Worm (Caenorhabditis elegans): ENCODE measurements around the gene F46B6.10.

The F46B6.10 gene

ce11 chrV:9801965-9802364, at the start of gene F46B6.10:
Gene F46B6.10, minus strand, starts transcription at chrV:9802065.
- TF ChIP-seq skn-1 (tag; optimal IDR thresholded peaks at IDR 0.05) (no peak), fos-1 (tag; optimal IDR thresholded peaks at IDR 0.05) (no peak), ceh-82 (tag; optimal IDR thresholded peaks at IDR 0.05) (no peak), fkh-10 (GFP tag; optimal IDR thresholded peaks at IDR 0.05) (no peak), nhr-76 (tag; optimal IDR thresholded peaks at IDR 0.05) (no peak), ztf-4 (tag; optimal IDR thresholded peaks at IDR 0.05) (no peak), lin-39 (tag; optimal IDR thresholded peaks at IDR 0.05) (no peak), ZK546.5 (tag; optimal IDR thresholded peaks at IDR 0.05) (no peak), snpc-4 (tag; optimal IDR thresholded peaks at IDR 0.05) (no peak), nhr-28 (tag; optimal IDR thresholded peaks at IDR 0.05) (no peak)

ce11 chrV:9848576-9848975, 46.7 kb upstream of the F46B6.10 start:
- TF ChIP-seq lsy-12 (tag; optimal IDR thresholded peaks at IDR 0.05) (no peak), mdl-1 (tag; optimal IDR thresholded peaks at IDR 0.05) (no peak), fkh-10 (GFP tag; optimal IDR thresholded peaks at IDR 0.05) (no peak), ceh-9 (tag; optimal IDR thresholded peaks at IDR 0.05) (no peak), jun-1 (tag; optimal IDR thresholded peaks at IDR 0.05) (no peak), unc-62 (GFP tag; optimal IDR thresholded peaks at IDR 0.05) (no peak), nhr-76 (tag; optimal IDR thresholded peaks at IDR 0.05) (no peak), ceh-82 (tag; optimal IDR thresholded peaks at IDR 0.05) (no peak)

DNA sequence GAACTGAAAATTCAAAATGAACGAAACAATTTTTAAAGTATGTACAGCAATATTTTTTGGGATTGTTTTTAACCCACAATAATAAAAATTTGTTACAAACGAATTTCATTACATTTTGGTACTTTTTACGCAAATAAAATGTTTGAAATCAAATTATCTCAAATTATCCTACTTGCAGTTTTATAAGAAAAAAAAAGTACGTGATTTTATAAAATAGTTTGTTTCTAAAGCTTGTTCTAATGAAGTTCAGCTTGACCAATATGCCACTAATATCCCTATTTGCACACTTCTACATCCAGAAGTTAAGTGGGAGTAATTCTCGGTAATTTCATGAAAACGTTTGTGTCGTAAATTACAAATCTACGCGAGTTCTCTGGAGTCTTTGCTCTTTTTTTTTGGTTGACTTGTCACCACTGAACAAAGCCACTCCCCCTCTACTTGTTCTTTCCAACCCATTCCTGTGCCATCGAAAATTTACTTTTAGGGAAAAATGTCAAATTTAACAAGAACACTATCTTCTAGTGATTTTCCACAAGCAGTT, 41.6 kb upstream of the F46B6.10 start, which contains the start of gene sru-8:
Gene sru-8, plus strand, starts transcription at position 491 of the 541 bp plus-strand sequence.
- TF ChIP-seq unc-62 (GFP tag; optimal IDR thresholded peaks at IDR 0.05), result no peak
- no peak for TF ChIP-seq zag-1 (tag; optimal IDR thresholded peaks at IDR 0.05)
- no peak for TF ChIP-seq ceh-9 (tag; optimal IDR thresholded peaks at IDR 0.05)
- no peak for TF ChIP-seq nhr-28 (tag; optimal IDR thresholded peaks at IDR 0.05)
- TF ChIP-seq nhr-67 (tag; optimal IDR thresholded peaks at IDR 0.05), result no peak
- TF ChIP-seq daf-12 (tag; optimal IDR thresholded peaks at IDR 0.05), result no peak
- TF ChIP-seq ama-1 (optimal IDR thresholded peaks at IDR 0.05), result no peak
- TF ChIP-seq eor-1 (tag; optimal IDR thresholded peaks at IDR 0.05), result no peak
- no peak for TF ChIP-seq pha-4 (tag; optimal IDR thresholded peaks at IDR 0.05)
- TF ChIP-seq R02D3.7 (tag; optimal IDR thresholded peaks at IDR 0.05), result no peak
- TF ChIP-seq sea-2 (GFP tag; optimal IDR thresholded peaks at IDR 0.05), result no peak
- TF ChIP-seq ceh-16 (tag; optimal IDR thresholded peaks at IDR 0.05), result no peak
- TF ChIP-seq unc-39 (tag; optimal IDR thresholded peaks at IDR 0.05), result no peak
- TF ChIP-seq fkh-2 (tag; optimal IDR thresholded peaks at IDR 0.05), result no peak
- TF ChIP-seq elt-3 (tag; optimal IDR thresholded peaks at IDR 0.05), result no peak
- no peak for TF ChIP-seq nhr-12 (tag; optimal IDR thresholded peaks at IDR 0.05)
- no peak for TF ChIP-seq fkh-10 (GFP tag; optimal IDR thresholded peaks at IDR 0.05)
- no peak for TF ChIP-seq nhr-25 (tag; optimal IDR thresholded peaks at IDR 0.05)
- TF ChIP-seq snpc-4 (tag; optimal IDR thresholded peaks at IDR 0.05), result no peak

DNA sequence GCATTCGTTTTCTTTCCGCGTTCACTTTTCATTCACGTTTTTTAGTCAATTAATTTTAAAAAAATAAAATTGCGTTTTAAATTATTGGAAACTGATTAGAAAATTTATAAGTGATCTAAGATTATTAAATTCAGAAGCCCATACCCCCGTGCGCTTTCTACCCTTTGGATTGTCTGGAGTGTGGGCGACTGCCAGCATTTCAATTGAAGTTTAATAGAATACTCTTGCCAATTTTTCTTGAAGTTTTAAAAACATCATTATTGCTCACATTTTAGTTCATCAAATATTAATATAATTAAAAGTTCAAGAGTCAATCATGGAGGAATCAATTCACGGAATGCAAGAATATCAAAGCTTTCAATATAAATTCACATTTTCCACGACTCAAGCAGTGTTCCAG, 39.5 kb upstream of the F46B6.10 start, which contains the start of gene sru-36:
Gene sru-36, plus strand, starts transcription at position 301 of the 400 bp plus-strand sequence.
- TF ChIP-seq nhr-12 (tag; optimal IDR thresholded peaks at IDR 0.05) (no peak), lin-39 (tag; optimal IDR thresholded peaks at IDR 0.05) (no peak), ZK546.5 (tag; optimal IDR thresholded peaks at IDR 0.05) (no peak), R02D3.7 (tag; optimal IDR thresholded peaks at IDR 0.05) (no peak), nhr-25 (tag; optimal IDR thresholded peaks at IDR 0.05) (no peak), mdl-1 (tag; optimal IDR thresholded peaks at IDR 0.05) (no peak), ceh-9 (tag; optimal IDR thresholded peaks at IDR 0.05) (no peak), sea-2 (GFP tag; optimal IDR thresholded peaks at IDR 0.05) (no peak), egl-5 (tag; optimal IDR thresholded peaks at IDR 0.05) (no peak), daf-12 (tag; optimal IDR thresholded peaks at IDR 0.05) (no peak), skn-1 (tag; optimal IDR thresholded peaks at IDR 0.05) (no peak), ceh-82 (tag; optimal IDR thresholded peaks at IDR 0.05) (no peak), tbx-2 (tag; optimal IDR thresholded peaks at IDR 0.05) (no peak), fos-1 (tag; optimal IDR thresholded peaks at IDR 0.05) (no peak), nhr-11 (tag; optimal IDR thresholded peaks at IDR 0.05) (no peak), eor-1 (tag; optimal IDR thresholded peaks at IDR 0.05) (no peak), pha-4 (tag; optimal IDR thresholded peaks at IDR 0.05) (no peak), lsy-12 (tag; optimal IDR thresholded peaks at IDR 0.05) (no peak), lin-15B (tag; optimal IDR thresholded peaks at IDR 0.05) (no peak), aly-2 (tag; optimal IDR thresholded peaks at IDR 0.05) (no peak)

DNA sequence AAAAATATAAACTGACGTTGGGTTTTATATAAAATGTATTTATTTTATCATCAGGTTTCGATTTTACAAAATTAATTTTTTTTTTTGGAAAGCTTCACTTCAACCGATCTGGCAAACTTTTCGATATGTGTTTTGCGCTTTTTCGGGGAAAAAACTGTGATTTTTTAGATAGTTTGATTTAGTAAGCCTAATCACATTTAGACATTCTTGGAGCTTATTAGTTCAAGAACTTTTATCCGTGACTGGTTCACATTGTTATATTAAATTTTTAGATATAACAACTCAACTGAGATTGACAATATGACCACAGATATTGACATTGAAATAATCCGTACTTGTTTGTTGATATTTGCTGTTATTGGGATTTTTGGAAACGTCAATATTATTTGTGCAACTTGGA, 35.8 kb upstream of the F46B6.10 start, which contains the start of gene srsx-21:
Gene srsx-21, plus strand, starts transcription at position 301 of the 400 bp plus-strand sequence.
- no peak for TF ChIP-seq lin-39 (tag; optimal IDR thresholded peaks at IDR 0.05)
- no peak for TF ChIP-seq nhr-67 (tag; optimal IDR thresholded peaks at IDR 0.05)
- TF ChIP-seq elt-3 (tag; optimal IDR thresholded peaks at IDR 0.05), result no peak
- no peak for TF ChIP-seq jun-1 (tag; optimal IDR thresholded peaks at IDR 0.05)
- TF ChIP-seq fkh-2 (tag; optimal IDR thresholded peaks at IDR 0.05), result no peak
- no peak for TF ChIP-seq zag-1 (tag; optimal IDR thresholded peaks at IDR 0.05)
- TF ChIP-seq nhr-28 (tag; optimal IDR thresholded peaks at IDR 0.05), result no peak
- no peak for TF ChIP-seq mdl-1 (tag; optimal IDR thresholded peaks at IDR 0.05)
- TF ChIP-seq egl-5 (tag; optimal IDR thresholded peaks at IDR 0.05), result no peak
- TF ChIP-seq fkh-10 (GFP tag; optimal IDR thresholded peaks at IDR 0.05), result no peak
